Fruit fly (Drosophila melanogaster): Measurements from ENCODE around the gene CG32262.

Gene CG32262

dm6 chr3L:3845815-3846375, 35.9 kb upstream of the CG32262 start, which contains the start of gene Awh (continued):
- TF ChIP-seq CG7357 (GFP tag; IDR thresholded peaks at IDR 0.05) (no peak), CG12104 (GFP tag; optimal IDR thresholded peaks at IDR 0.05) (no peak), CG6765 (GFP tag; optimal IDR thresholded peaks at IDR 0.05) (no peak), zf30C (GFP tag; optimal IDR thresholded peaks at IDR 0.05) (no peak), prd (optimal IDR thresholded peaks at IDR 0.05) (no peak), prd (GFP tag; IDR thresholded peaks at IDR 0.05) (no peak), CG9727 (GFP tag; optimal IDR thresholded peaks at IDR 0.05) (no peak), H15 (GFP tag; IDR thresholded peaks at IDR 0.05) (no peak), sd (tag; optimal IDR thresholded peaks at IDR 0.05) (no peak), CG34422 (GFP tag; IDR thresholded peaks at IDR 0.05) (no peak), mirr (GFP tag; optimal IDR thresholded peaks at IDR 0.05) (no peak), dmrt99B (tag; optimal IDR thresholded peaks at IDR 0.05) (no peak), zfh2 (GFP tag; optimal IDR thresholded peaks at IDR 0.05) (no peak), Optix (GFP tag; IDR thresholded peaks at IDR 0.05) (no peak), CG12659 (GFP tag; optimal IDR thresholded peaks at IDR 0.05) (no peak), stwl (tag; optimal IDR thresholded peaks at IDR 0.05) (no peak), run (tag; optimal IDR thresholded peaks at IDR 0.05) (no peak), pum (GFP tag; optimal IDR thresholded peaks at IDR 0.05) (no peak), Atf3 (GFP tag; optimal IDR thresholded peaks at IDR 0.05) (no peak), Ravus (GFP tag; IDR thresholded peaks at IDR 0.05) (no peak), Sry-δ (GFP tag; optimal IDR thresholded peaks at IDR 0.05) (no peak), CG18764 (GFP tag; optimal IDR thresholded peaks at IDR 0.05) (no peak), CG8924 (tag; optimal IDR thresholded peaks at IDR 0.05) (no peak), Adf1 (GFP tag; IDR thresholded peaks at IDR 0.05) (no peak; the same call in 1 of the 2 replicates), sisA (GFP tag; IDR thresholded peaks at IDR 0.05) (no peak), CG4854 (GFP tag; optimal IDR thresholded peaks at IDR 0.05) (no peak), Rfx (GFP tag; IDR thresholded peaks at IDR 0.05) (no peak; the same call in 1 of the 2 replicates), lab (GFP tag; optimal IDR thresholded peaks at IDR 0.05) (no peak), ATbp (GFP tag; optimal IDR thresholded peaks at IDR 0.05) (no peak), vfl (GFP tag; optimal IDR thresholded peaks at IDR 0.05) (no peak), oc (tag; optimal IDR thresholded peaks at IDR 0.05) (peak; percentile 35), nom (GFP tag; optimal IDR thresholded peaks at IDR 0.05) (peak; percentile 23), seq (GFP tag; IDR thresholded peaks at IDR 0.05) (peak; percentile 70), ftz-f1 (GFP tag; optimal IDR thresholded peaks at IDR 0.05) (peak; percentile 38), kni (GFP tag; optimal IDR thresholded peaks at IDR 0.05) (peak; percentile 49), ranshi (GFP tag; IDR thresholded peaks at IDR 0.05) (no peak), Taf1 (GFP tag; IDR thresholded peaks at IDR 0.05) (no peak), CG31365 (tag; optimal IDR thresholded peaks at IDR 0.05) (no peak), E2f2 (GFP tag; IDR thresholded peaks at IDR 0.05) (peak; percentile 18; the same call in 1 of the 2 replicates), Hey (tag; optimal IDR thresholded peaks at IDR 0.05) (peak; percentile 68), cg (GFP tag; optimal IDR thresholded peaks at IDR 0.05) (peak; percentile 63), Hr3 (GFP tag; optimal IDR thresholded peaks at IDR 0.05) (no peak), CG13123 (GFP tag; optimal IDR thresholded peaks at IDR 0.05) (no peak), CG7987 (GFP tag; optimal IDR thresholded peaks at IDR 0.05) (no peak), ssp (GFP tag; IDR thresholded peaks at IDR 0.05) (no peak), Oaz (GFP tag; IDR thresholded peaks at IDR 0.05) (no peak), Kr (GFP tag; optimal IDR thresholded peaks at IDR 0.05) (no peak), kay (GFP tag; optimal IDR thresholded peaks at IDR 0.05) (no peak), Bdp1 (GFP tag; optimal IDR thresholded peaks at IDR 0.05) (no peak), Neu2 (GFP tag; optimal IDR thresholded peaks at IDR 0.05; ENCODE audit: borderline replicate concordance) (no peak), salm (tag; optimal IDR thresholded peaks at IDR 0.05) (no peak), bigmax (GFP tag; optimal IDR thresholded peaks at IDR 0.05) (no peak)
